Worm (Caenorhabditis elegans) whole organism, L1 larva: ENCODE results near the gene pho-10.

Experiments
- F16B12.6 ChIP-seq: fragments of 150-350 bp; optimal IDR thresholded peaks from 2 replicates; lab custom pipeline; 2014; ENCODE audit warnings: missing biosample characterization, missing genetic modification characterization
- Y116A8C.19 ChIP-seq: sonication (generic microtip); optimal IDR thresholded peaks from 2 replicates; lab custom pipeline; 2016; ENCODE audit warnings: missing compliant biosample characterization, missing genetic modification characterization, borderline replicate concordance
- aha-1 ChIP-seq: fragments of 150-350 bp; optimal IDR thresholded peaks from 2 replicates; lab custom pipeline; 2014; ENCODE audit warnings: missing biosample characterization, missing genetic modification characterization
- alr-1 ChIP-seq: fragments of 200-800 bp; sonication (Bioruptor generic); optimal IDR thresholded peaks from 2 replicates; lab custom pipeline; 2018; ENCODE audit warnings: borderline replicate concordance, mild to moderate bottlenecking, missing genetic modification characterization, missing compliant biosample characterization
- aly-2 ChIP-seq: fragments of 150-350 bp; optimal IDR thresholded peaks from 2 replicates; lab custom pipeline; 2014; ENCODE audit warnings: missing biosample characterization, missing genetic modification characterization
- ama-1 ChIP-seq: fragments of 150-350 bp; optimal IDR thresholded peaks from 2 replicates; lab custom pipeline; 2014
- ceh-8 ChIP-seq: fragments of 200-800 bp; sonication (Bioruptor generic); optimal IDR thresholded peaks from 2 replicates; lab custom pipeline; 2018; ENCODE audit warnings: mild to moderate bottlenecking, missing genetic modification characterization, moderate library complexity, missing compliant biosample characterization
- ceh-82 ChIP-seq, 3 experiments: fragments of 150-350 bp in 1 of 3; sonication (generic microtip) in 2 of 3; optimal IDR thresholded peaks; 2 replicates each; lab custom pipeline; 2014 to 2017; ENCODE audit warnings: missing biosample characterization in 3 of 3, missing genetic modification characterization in 3 of 3
- ceh-90 ChIP-seq: sonication (generic microtip); optimal IDR thresholded peaks from 2 replicates; lab custom pipeline; 2016; ENCODE audit warnings: missing genetic modification characterization, missing compliant biosample characterization
- egl-13 ChIP-seq: sonication (generic microtip); optimal IDR thresholded peaks from 2 replicates; lab custom pipeline; 2016; ENCODE audit warnings: missing genotype, missing genetic modification reagents, missing genetic modification characterization, missing compliant biosample characterization
- egl-27 ChIP-seq, 2 experiments: fragments of 150-350 bp in 1 of 2; sonication (generic microtip); optimal IDR thresholded peaks; 3 replicates each; lab custom pipeline; 2017 to 2018; ENCODE audit warnings: missing biosample characterization in 2 of 2, missing genetic modification characterization in 2 of 2, missing genetic modification reagents in 2 of 2
- elt-2 ChIP-seq: sonication (generic microtip); optimal IDR thresholded peaks from 2 replicates; lab custom pipeline; 2016; ENCODE audit warnings: missing genetic modification characterization, mild to moderate bottlenecking, inconsistent platforms, missing compliant biosample characterization, missing genetic modification reagents
- ets-5 ChIP-seq: fragments of 200-800 bp; sonication (Bioruptor generic); IDR thresholded peaks from 2 replicates; pipeline ENCODE4 v1.3.6; 2022; ENCODE audit warnings: missing genetic modification characterization, missing compliant biosample characterization
- fkh-10 ChIP-seq: sonication (generic microtip); optimal IDR thresholded peaks from 2 replicates; lab custom pipeline; 2017; ENCODE audit warnings: missing biosample characterization, missing genetic modification reagents, missing genetic modification characterization
- fkh-8 ChIP-seq: sonication (generic microtip); optimal IDR thresholded peaks from 2 replicates; lab custom pipeline; 2016; ENCODE audit warnings: mild to moderate bottlenecking, missing genetic modification characterization, missing compliant biosample characterization
- fos-1 ChIP-seq: fragments of 150-350 bp; optimal IDR thresholded peaks from 2 replicates; lab custom pipeline; 2014; ENCODE audit warnings: missing biosample characterization, missing genetic modification characterization
- grh-1 ChIP-seq: fragments of 200-800 bp; sonication (Bioruptor generic); IDR thresholded peaks from 2 replicates; pipeline ENCODE4 v1.3.6; 2022; ENCODE audit warnings: missing genetic modification reagents, missing genetic modification characterization, missing compliant biosample characterization
- hlh-17 ChIP-seq: fragments of 200-800 bp; sonication (Bioruptor generic); optimal IDR thresholded peaks from 2 replicates; lab custom pipeline; 2018; ENCODE audit warnings: missing genetic modification characterization, mild to moderate bottlenecking, missing compliant biosample characterization, moderate library complexity, borderline replicate concordance
- hlh-4 ChIP-seq: sonication (generic microtip); optimal IDR thresholded peaks from 2 replicates; lab custom pipeline; 2016; ENCODE audit warnings: mild to moderate bottlenecking, missing genetic modification characterization, missing compliant biosample characterization
- hpl-2 ChIP-seq: fragments of 150-350 bp; optimal IDR thresholded peaks from 2 replicates; lab custom pipeline; 2014; ENCODE audit warnings: missing biosample characterization, missing genetic modification reagents, missing genetic modification characterization
- irx-1 ChIP-seq: sonication (generic microtip); optimal IDR thresholded peaks from 2 replicates; lab custom pipeline; 2016; ENCODE audit warnings: missing genetic modification characterization, missing compliant biosample characterization
- lin-14 ChIP-seq: fragments of 200-800 bp; sonication (Bioruptor generic); optimal IDR thresholded peaks from 2 replicates; lab custom pipeline; 2018; ENCODE audit warnings: mild to moderate bottlenecking, missing genetic modification characterization, moderate library complexity, missing compliant biosample characterization
- lin-35 ChIP-seq, 2 experiments: fragments of 150-350 bp; optimal IDR thresholded peaks; 2 replicates each; lab custom pipeline; 2014; ENCODE audit warnings: missing biosample characterization in 2 of 2, missing genetic modification characterization in 2 of 2, missing genetic modification reagents in 2 of 2
- lin-39 ChIP-seq: fragments of 150-350 bp; optimal IDR thresholded peaks from 2 replicates; lab custom pipeline; 2014; ENCODE audit warnings: missing biosample characterization, missing genetic modification reagents, missing genetic modification characterization
- lir-3 ChIP-seq: sonication (generic microtip); optimal IDR thresholded peaks from 2 replicates; lab custom pipeline; 2016; ENCODE audit warnings: mild to moderate bottlenecking, missing genetic modification characterization, moderate library complexity, missing compliant biosample characterization; ENCODE audit not compliant: poor library complexity
- mab-9 ChIP-seq: fragments of 200-800 bp; sonication (Bioruptor generic); IDR thresholded peaks from 2 replicates; pipeline ENCODE4 v1.3.6; 2022; ENCODE audit warnings: missing genetic modification reagents, missing genetic modification characterization, missing compliant biosample characterization
- mdl-1 ChIP-seq, 2 experiments: fragments of 150-350 bp; optimal IDR thresholded peaks; 2 replicates each; lab custom pipeline; 2014 to 2017; ENCODE audit warnings: missing biosample characterization in 2 of 2, missing genetic modification characterization in 2 of 2, inconsistent platforms in 1 of 2
- nhr-11 ChIP-seq: fragments of 150-350 bp; optimal IDR thresholded peaks from 2 replicates; lab custom pipeline; 2014; ENCODE audit warnings: missing biosample characterization, missing genetic modification characterization
- nhr-19 ChIP-seq: fragments of 200-800 bp; sonication (Bioruptor generic); conservative IDR thresholded peaks from 2 replicates; pipeline ENCODE4 v1.3.6; 2022; ENCODE audit warnings: missing genetic modification characterization, missing compliant biosample characterization
- nhr-20 ChIP-seq: sonication (generic microtip); optimal IDR thresholded peaks from 2 replicates; lab custom pipeline; 2016; ENCODE audit warnings: mild to moderate bottlenecking, missing genetic modification characterization, missing compliant biosample characterization
- nhr-237 ChIP-seq: fragments of 150-350 bp; optimal IDR thresholded peaks from 2 replicates; lab custom pipeline; 2014; ENCODE audit warnings: missing biosample characterization, missing genetic modification characterization
- nhr-28 ChIP-seq: fragments of 150-350 bp; optimal IDR thresholded peaks from 2 replicates; lab custom pipeline; 2014; ENCODE audit warnings: missing biosample characterization, missing genetic modification characterization
- nhr-71 ChIP-seq: sonication (generic microtip); optimal IDR thresholded peaks from 2 replicates; lab custom pipeline; 2016; ENCODE audit warnings: mild to moderate bottlenecking, missing genetic modification characterization, moderate library complexity, missing compliant biosample characterization
- nhr-76 ChIP-seq: sonication (generic microtip); optimal IDR thresholded peaks from 2 replicates; lab custom pipeline; 2017; ENCODE audit warnings: missing biosample characterization, missing genetic modification characterization
- nhr-77 ChIP-seq: fragments of 150-350 bp; optimal IDR thresholded peaks from 2 replicates; lab custom pipeline; 2014; ENCODE audit warnings: missing biosample characterization, missing genetic modification characterization
- nhr-85 ChIP-seq: sonication (generic microtip); peaks from one replicate; lab custom pipeline; 2016; ENCODE audit warnings: missing genetic modification characterization, inconsistent platforms, missing compliant biosample characterization
- nhr-90 ChIP-seq: sonication (generic microtip); optimal IDR thresholded peaks from 2 replicates; lab custom pipeline; 2016; ENCODE audit warnings: mild to moderate bottlenecking, missing genetic modification characterization, missing compliant biosample characterization; ENCODE audit not compliant: poor library complexity
- pag-3 ChIP-seq: sonication (generic microtip); optimal IDR thresholded peaks from 2 replicates; lab custom pipeline; 2017; ENCODE audit warnings: missing genetic modification characterization, mild to moderate bottlenecking, missing compliant biosample characterization, antibody characterized with exemption, borderline replicate concordance; ENCODE audit not compliant: insufficient read depth
- pax-3 ChIP-seq: fragments of 200-800 bp; sonication (Bioruptor generic); optimal IDR thresholded peaks from 2 replicates; lab custom pipeline; 2018; ENCODE audit warnings: mild to moderate bottlenecking, missing genetic modification characterization, moderate library complexity, missing compliant biosample characterization
- pqm-1 ChIP-seq: sonication (generic microtip); optimal IDR thresholded peaks from 3 replicates; lab custom pipeline; 2017; ENCODE audit warnings: missing biosample characterization, missing genetic modification characterization
- rnt-1 ChIP-seq: sonication (generic microtip); optimal IDR thresholded peaks from 2 replicates; lab custom pipeline; 2016; ENCODE audit warnings: mild to moderate bottlenecking, missing genetic modification characterization, moderate library complexity, missing compliant biosample characterization
- snu-23 ChIP-seq: sonication (generic microtip); optimal IDR thresholded peaks from 2 replicates; lab custom pipeline; 2016; ENCODE audit warnings: missing genetic modification characterization, missing compliant biosample characterization
- sox-4 ChIP-seq: sonication (generic microtip); optimal IDR thresholded peaks from 2 replicates; lab custom pipeline; 2016; ENCODE audit warnings: missing genetic modification characterization, missing compliant biosample characterization
- sup-37 ChIP-seq: fragments of 200-800 bp; sonication (Bioruptor generic); optimal IDR thresholded peaks from 2 replicates; lab custom pipeline; 2018; ENCODE audit warnings: mild to moderate bottlenecking, missing genetic modification characterization, missing compliant biosample characterization
- tlp-1 ChIP-seq: fragments of 150-350 bp; optimal IDR thresholded peaks from 2 replicates; lab custom pipeline; 2014; ENCODE audit warnings: missing biosample characterization, missing genetic modification characterization
- unc-30 ChIP-seq: sonication (generic microtip); optimal IDR thresholded peaks from 2 replicates; lab custom pipeline; 2017; ENCODE audit warnings: missing biosample characterization, missing genetic modification characterization
- unc-86 ChIP-seq: sonication (generic microtip); optimal IDR thresholded peaks from 2 replicates; lab custom pipeline; 2016; ENCODE audit warnings: missing genetic modification characterization, missing compliant biosample characterization
- unc-98 ChIP-seq: fragments of 200-800 bp; sonication (Bioruptor generic); IDR thresholded peaks from 2 replicates; pipeline ENCODE4 v1.3.6; 2022; ENCODE audit warnings: missing genetic modification characterization, missing compliant biosample characterization
- xbp-1 ChIP-seq: sonication (generic microtip); optimal IDR thresholded peaks from 2 replicates; lab custom pipeline; 2016; ENCODE audit warnings: missing genetic modification characterization, missing compliant biosample characterization
- zag-1 ChIP-seq: fragments of 150-350 bp; optimal IDR thresholded peaks from 2 replicates; lab custom pipeline; 2014; ENCODE audit warnings: missing biosample characterization, missing genetic modification characterization
- ztf-11 ChIP-seq, 2 experiments: sonication (generic microtip); optimal IDR thresholded peaks; 2 replicates each; lab custom pipeline; 2016 to 2017; ENCODE audit warnings: missing genetic modification characterization in 2 of 2, missing biosample characterization in 1 of 2, missing compliant biosample characterization in 1 of 2
- ztf-4 ChIP-seq: fragments of 150-350 bp; optimal IDR thresholded peaks from 2 replicates; lab custom pipeline; 2014; ENCODE audit warnings: missing biosample characterization, missing genetic modification characterization

pho-10 gene

ce11 chrII:9940430-9940829, 20.1 kb upstream of the pho-10 start, which contains the start of gene ufd-3:
Gene ufd-3, plus strand, starts transcription at chrII:9940753.
- TF ChIP-seq F16B12.6 (tag; lab: Kevin White, UChicago), result peak; percentile 59
- TF ChIP-seq ceh-82 (tag; optimal IDR thresholded peaks at IDR 0.05; lab: Kevin White, UChicago), result peak; percentile 83 to 92 (median 88)
- TF ChIP-seq xbp-1 (tag; lab: Kevin White, UChicago), result peak; percentile 92
- TF ChIP-seq aly-2 (tag; lab: Kevin White, UChicago), result peak; percentile 37
- no peak for TF ChIP-seq ets-5 (GFP tag; lab: Robert Waterston, UW)
- TF ChIP-seq ztf-11 (tag; optimal IDR thresholded peaks at IDR 0.05; lab: Kevin White, UChicago), result peak in 1 of 2 experiments; percentile 94
- TF ChIP-seq mdl-1 (tag; optimal IDR thresholded peaks at IDR 0.05; lab: Kevin White, UChicago), result peak in 1 of 2 experiments; percentile 78
- TF ChIP-seq Y116A8C.19 (tag; lab: Kevin White, UChicago), result peak; percentile 80
- no peak for TF ChIP-seq alr-1 (tag; lab: Kevin White, UChicago)
- no peak for TF ChIP-seq aha-1 (tag; lab: Kevin White, UChicago)
- peak; percentile 90 for TF ChIP-seq pax-3 (tag; lab: Kevin White, UChicago)
- TF ChIP-seq egl-13 (tag; lab: Kevin White, UChicago), result peak; percentile 92
- no peak for TF ChIP-seq pqm-1 (tag; lab: Kevin White, UChicago)
- no peak for TF ChIP-seq hlh-17 (GFP tag; lab: Kevin White, UChicago)
- TF ChIP-seq unc-86, result peak; percentile 85
- peak; percentile 99 for TF ChIP-seq rnt-1 (tag; lab: Kevin White, UChicago)
- peak; percentile 72; the same call in 1 of the 2 replicates for TF ChIP-seq grh-1 (GFP tag; lab: Robert Waterston, UW)
- TF ChIP-seq nhr-19 (GFP tag; lab: Robert Waterston, UW), result peak; percentile 88
- TF ChIP-seq egl-27 (tag; optimal IDR thresholded peaks at IDR 0.05; lab: Kevin White, UChicago), result no peak
- TF ChIP-seq pag-3 (tag; lab: Kevin White, UChicago), result no peak
- TF ChIP-seq nhr-71, result peak; percentile 96
- TF ChIP-seq nhr-20, result peak; percentile 93
- TF ChIP-seq ceh-8 (GFP tag; lab: Kevin White, UChicago), result peak; percentile 61
- TF ChIP-seq irx-1, result peak; percentile 95
- TF ChIP-seq lin-14 (GFP tag; lab: Kevin White, UChicago), result peak; percentile 91
- peak; percentile 73 for TF ChIP-seq lin-39 (tag; lab: Kevin White, UChicago)
- TF ChIP-seq fkh-8 (tag; lab: Kevin White, UChicago), result peak; percentile 86
- no peak for TF ChIP-seq unc-30 (tag; lab: Kevin White, UChicago)
- TF ChIP-seq fos-1, result peak; percentile 73
- TF ChIP-seq sox-4 (tag; lab: Kevin White, UChicago), result peak; percentile 92
- peak; percentile 93 for TF ChIP-seq nhr-90
- TF ChIP-seq hlh-4, result peak; percentile 63
- TF ChIP-seq tlp-1, result no peak
- peak; percentile 95 for TF ChIP-seq nhr-85 (tag; lab: Kevin White, UChicago)
- no peak for TF ChIP-seq nhr-76 (tag; lab: Kevin White, UChicago)
- peak; percentile 97 for TF ChIP-seq lir-3 (tag; lab: Kevin White, UChicago)
- TF ChIP-seq fkh-10, result peak; percentile 50
- peak; percentile 71 for TF ChIP-seq mab-9 (GFP tag; lab: Robert Waterston, UW)
- TF ChIP-seq lin-35 (GFP tag; optimal IDR thresholded peaks at IDR 0.05; lab: Kevin White, UChicago), result peak; percentile 99
- peak; percentile 92 for TF ChIP-seq ceh-90
- TF ChIP-seq nhr-237 (tag; lab: Kevin White, UChicago), result peak; percentile 37
- no peak for TF ChIP-seq nhr-28 (tag; lab: Kevin White, UChicago)
- peak; percentile 15 for TF ChIP-seq ama-1 (lab: Kevin White, UChicago)
- TF ChIP-seq nhr-77 (tag; lab: Kevin White, UChicago), result peak; percentile 48
- TF ChIP-seq elt-2 (tag; lab: Kevin White, UChicago), result peak; percentile 55
- TF ChIP-seq zag-1 (tag; lab: Kevin White, UChicago), result peak; percentile 15
- peak; percentile 92 for TF ChIP-seq snu-23 (GFP tag; lab: Kevin White, UChicago)
- peak; percentile 47 for TF ChIP-seq ztf-4 (tag; lab: Kevin White, UChicago)
- TF ChIP-seq sup-37 (GFP tag; lab: Kevin White, UChicago), result peak; percentile 59
- TF ChIP-seq nhr-11, result peak; percentile 89
- peak; percentile 12 for TF ChIP-seq hpl-2
- TF ChIP-seq unc-98 (GFP tag; lab: Robert Waterston, UW), result peak; percentile 86
